Fruit fly (Drosophila melanogaster) whole organism, adult: ENCODE results near the gene CG31955.

ENCODE experiments used
- CG11617 ChIP-seq: fragments of 200-800 bp; sonication (Bioruptor generic); optimal IDR thresholded peaks from 2 replicates; lab custom pipeline; 2017; ENCODE audit warnings: mild to moderate bottlenecking, missing biosample characterization, missing genetic modification reagents, missing genetic modification characterization
- CG12768 ChIP-seq: fragments of 200-800 bp; sonication (Bioruptor generic); optimal IDR thresholded peaks from 2 replicates; lab custom pipeline; 2017; ENCODE audit warnings: missing biosample characterization, missing genetic modification characterization, mild to moderate bottlenecking, moderate library complexity, missing genetic modification reagents
- CG14711 ChIP-seq: fragments of 200-800 bp; sonication (Bioruptor generic); optimal IDR thresholded peaks from 2 replicates; lab custom pipeline; 2018; ENCODE audit warnings: missing biosample characterization, mild to moderate bottlenecking, missing genetic modification characterization, moderate library complexity
- CG5204 ChIP-seq: fragments of 200-800 bp; sonication (Bioruptor generic); optimal IDR thresholded peaks from 2 replicates; lab custom pipeline; 2016; ENCODE audit warnings: missing biosample characterization, missing genetic modification characterization
- CG7045 ChIP-seq: fragments of 200-800 bp; sonication (Bioruptor generic); optimal IDR thresholded peaks from 2 replicates; lab custom pipeline; 2017; ENCODE audit warnings: missing biosample characterization, mild to moderate bottlenecking, missing genetic modification characterization
- CG7101 ChIP-seq: fragments of 200-800 bp; sonication (Bioruptor generic); optimal IDR thresholded peaks from 2 replicates; lab custom pipeline; 2018; ENCODE audit warnings: missing biosample characterization, mild to moderate bottlenecking, missing genetic modification characterization, moderate library complexity
- Clk ChIP-seq: fragments of 200-800 bp; sonication (Bioruptor generic); optimal IDR thresholded peaks from 2 replicates; lab custom pipeline; 2017; ENCODE audit warnings: missing biosample characterization, missing genetic modification characterization
- Crg-1 ChIP-seq: fragments of 200-800 bp; sonication (Bioruptor generic); optimal IDR thresholded peaks from 2 replicates; lab custom pipeline; 2016; ENCODE audit warnings: missing biosample characterization, missing genetic modification characterization
- Hr96 ChIP-seq: fragments of 200-800 bp; sonication (Bioruptor generic); optimal IDR thresholded peaks from 2 replicates; lab custom pipeline; 2016; ENCODE audit warnings: missing biosample characterization, missing genetic modification characterization
- Mnt ChIP-seq: fragments of 200-800 bp; sonication (Bioruptor generic); optimal IDR thresholded peaks from 2 replicates; lab custom pipeline; 2016; ENCODE audit warnings: missing biosample characterization, mild to moderate bottlenecking, missing genetic modification characterization
- bab1 ChIP-seq: fragments of 200-800 bp; sonication (Bioruptor generic); optimal IDR thresholded peaks from 3 replicates; lab custom pipeline; 2019; ENCODE audit warnings: missing biosample characterization, mild to moderate bottlenecking, missing genetic modification characterization, moderate library complexity
- cic ChIP-seq: fragments of 200-800 bp; sonication (Bioruptor generic); optimal IDR thresholded peaks from 2 replicates; lab custom pipeline; 2017; ENCODE audit warnings: missing biosample characterization, mild to moderate bottlenecking, missing genetic modification characterization, moderate library complexity
- cnc ChIP-seq, 2 experiments: fragments of >200 bp; optimal IDR thresholded peaks; 2 replicates each; lab custom pipeline; 2017
- kay ChIP-seq: fragments of 200-800 bp; sonication (Bioruptor generic); peaks from one replicate; lab custom pipeline; 2016; ENCODE audit warnings: missing biosample characterization, missing genetic modification characterization, borderline replicate concordance
- ovo ChIP-seq: fragments of 200-800 bp; sonication (Bioruptor generic); optimal IDR thresholded peaks from 2 replicates; lab custom pipeline; 2016; ENCODE audit warnings: missing biosample characterization, missing genetic modification characterization
- pad ChIP-seq: fragments of 200-800 bp; sonication (Bioruptor generic); optimal IDR thresholded peaks from 3 replicates; lab custom pipeline; 2017; ENCODE audit warnings: missing biosample characterization, missing genetic modification characterization, mild to moderate bottlenecking, moderate library complexity, missing genetic modification reagents
- tj ChIP-seq: fragments of 200-800 bp; sonication (Bioruptor generic); optimal IDR thresholded peaks from 3 replicates; lab custom pipeline; 2017; ENCODE audit warnings: missing biosample characterization, mild to moderate bottlenecking, missing genetic modification characterization, moderate library complexity
- toe ChIP-seq: fragments of 200-800 bp; sonication (Bioruptor generic); optimal IDR thresholded peaks from 2 replicates; lab custom pipeline; 2016; ENCODE audit warnings: missing biosample characterization, missing genetic modification characterization

CG31955 gene

DNA sequence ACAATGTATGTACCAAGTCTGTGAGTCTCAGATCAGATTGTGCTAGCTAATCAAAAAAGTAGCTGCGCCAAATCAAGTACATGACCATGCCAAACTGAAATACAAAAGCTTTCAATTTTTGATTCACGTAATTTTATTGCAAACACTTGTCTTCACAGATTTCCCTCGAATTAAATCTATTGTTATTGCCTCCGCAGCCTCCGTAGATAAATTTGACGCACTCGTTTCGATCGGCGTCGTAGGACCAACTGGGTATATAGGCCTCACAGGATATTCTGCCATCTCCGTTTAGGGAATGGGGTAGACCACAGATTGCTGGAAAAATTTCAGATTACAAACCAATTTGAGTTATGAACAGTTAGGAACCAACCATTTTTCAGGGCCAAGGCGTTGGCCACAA, 18.0 kb downstream of the CG31955 start, which contains the start of gene CG43165:
TSS of gene CG43165 (minus strand) at position 101 of the 400 bp plus-strand sequence.
- TF ChIP-seq ovo (GFP tag; lab: Kevin White, UChicago) (no peak), Crg-1 (GFP tag; lab: Kevin White, UChicago) (no peak), Clk (no peak), CG7045 (GFP tag; lab: Kevin White, UChicago) (no peak), bab1 (GFP tag; lab: Kevin White, UChicago) (no peak), kay (GFP tag; lab: Kevin White, UChicago) (no peak), CG12768 (GFP tag; lab: Kevin White, UChicago) (no peak), CG7101 (tag; lab: Kevin White, UChicago) (no peak), Hr96 (GFP tag; lab: Kevin White, UChicago) (no peak), Mnt (GFP tag; lab: Kevin White, UChicago) (no peak), toe (GFP tag; lab: Kevin White, UChicago) (no peak), CG5204 (no peak), CG11617 (GFP tag; lab: Kevin White, UChicago) (no peak), pad (GFP tag; lab: Kevin White, UChicago) (no peak)

DNA sequence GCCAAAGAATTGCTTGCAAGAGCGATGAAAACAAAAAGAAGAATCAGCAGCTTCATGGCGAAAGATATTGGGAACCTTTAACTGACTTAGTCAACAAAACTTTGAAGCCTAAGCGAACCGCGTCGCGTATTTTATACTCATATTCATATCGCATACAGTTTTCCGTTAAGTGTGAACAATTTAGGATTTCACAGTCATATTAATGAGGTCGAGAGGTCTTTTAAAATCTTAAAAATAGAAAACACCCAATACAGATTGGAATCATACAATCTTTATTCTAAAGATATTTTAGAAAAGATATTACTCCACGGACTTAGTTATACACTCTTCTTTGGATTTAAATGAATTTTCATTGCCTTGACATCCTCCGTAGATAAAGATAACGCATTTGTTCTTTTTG, 19.1 kb downstream of the CG31955 start, which contains the start of gene Acp24A4:
TSS of gene Acp24A4 (minus strand) at position 101 of the 400 bp plus-strand sequence.
- no peak for TF ChIP-seq toe (GFP tag; lab: Kevin White, UChicago)

DNA sequence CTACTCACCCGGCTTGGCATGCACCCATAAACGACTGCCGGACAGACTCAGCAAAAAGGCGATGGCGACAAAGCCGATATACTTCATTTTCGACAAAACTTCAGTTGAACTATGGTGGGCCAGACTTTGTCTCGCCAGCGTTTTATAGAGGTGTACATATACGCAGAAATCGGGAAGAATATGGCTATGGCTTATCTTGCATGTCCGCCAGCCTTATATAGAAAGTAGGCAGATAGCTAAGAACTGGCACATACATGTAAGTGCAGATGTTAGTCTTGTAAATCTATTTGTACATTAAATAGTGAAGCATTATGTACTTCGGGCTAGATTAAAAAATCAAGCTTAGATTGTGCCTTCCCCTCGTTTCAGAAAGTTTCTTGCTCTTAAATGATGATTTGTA, 19.8 kb downstream of the CG31955 start, which contains the start of gene CG3513:
TSS of gene CG3513 (minus strand) at position 101 of the 400 bp plus-strand sequence.
- TF ChIP-seq pad (GFP tag; lab: Kevin White, UChicago) (no peak), tj (GFP tag; lab: Kevin White, UChicago) (no peak)

DNA sequence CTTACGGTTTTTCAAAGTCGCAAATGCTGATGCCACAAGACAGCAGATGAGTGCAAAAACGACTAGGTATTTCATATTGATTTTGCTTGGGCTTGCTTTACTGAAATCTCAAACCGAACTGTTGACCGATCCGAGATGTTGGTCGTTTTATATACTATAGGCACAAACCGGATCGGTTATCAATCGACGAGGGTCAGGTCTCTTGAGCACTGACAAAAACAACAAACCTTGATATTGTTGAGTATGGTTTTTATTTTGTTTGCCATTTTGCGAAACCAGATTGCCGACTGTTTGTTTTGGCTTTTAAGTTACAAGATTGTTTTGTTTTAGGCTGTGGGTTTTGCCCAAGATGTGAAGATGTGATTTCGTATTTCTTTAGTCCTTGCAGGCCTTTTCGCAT, 20.4 kb downstream of the CG31955 start, which contains the start of gene CG16704:
TSS of gene CG16704 (minus strand) at position 122 of the 400 bp plus-strand sequence.
- TF ChIP-seq CG7045 (GFP tag; lab: Kevin White, UChicago) = no peak
- TF ChIP-seq tj (GFP tag; lab: Kevin White, UChicago) = no peak
- no peak for TF ChIP-seq cic (GFP tag; lab: Kevin White, UChicago)

DNA sequence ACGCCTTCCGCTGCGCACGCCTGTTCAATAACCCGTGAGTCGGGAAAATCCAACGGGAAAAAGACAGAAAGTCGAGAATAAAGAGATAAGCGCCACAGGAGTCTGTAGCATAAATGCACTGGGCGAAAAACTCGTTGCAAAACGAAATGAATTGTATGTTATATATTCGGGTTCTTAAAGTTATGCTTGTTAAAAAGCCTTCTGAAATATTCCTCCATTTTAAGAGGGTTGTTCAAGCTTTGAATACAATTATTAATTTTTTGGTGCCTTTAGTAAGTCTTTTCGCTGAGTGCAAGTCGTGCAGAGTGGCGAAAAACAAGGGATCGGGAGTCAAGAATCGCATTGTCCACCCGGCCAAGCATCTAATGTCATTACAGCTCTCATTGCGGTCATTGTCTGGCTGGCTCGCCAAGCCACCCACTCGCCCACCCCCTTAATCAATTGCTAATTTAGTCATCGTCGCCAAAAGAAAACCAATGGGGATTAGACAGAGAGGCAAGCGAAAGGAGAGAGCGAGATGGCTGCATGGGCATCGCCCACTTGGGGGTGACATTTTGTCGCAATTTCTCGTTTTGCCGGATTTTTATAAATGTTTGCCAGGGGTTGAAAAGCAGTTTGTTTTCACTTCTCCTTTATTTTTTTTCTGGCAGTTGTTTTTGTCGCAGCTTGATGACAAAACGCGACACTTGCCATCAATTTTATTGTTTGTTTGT, 27.6 kb downstream of the CG31955 start:
- TF ChIP-seq CG5204 = no peak
- no peak for TF ChIP-seq toe (GFP tag; lab: Kevin White, UChicago)

DNA sequence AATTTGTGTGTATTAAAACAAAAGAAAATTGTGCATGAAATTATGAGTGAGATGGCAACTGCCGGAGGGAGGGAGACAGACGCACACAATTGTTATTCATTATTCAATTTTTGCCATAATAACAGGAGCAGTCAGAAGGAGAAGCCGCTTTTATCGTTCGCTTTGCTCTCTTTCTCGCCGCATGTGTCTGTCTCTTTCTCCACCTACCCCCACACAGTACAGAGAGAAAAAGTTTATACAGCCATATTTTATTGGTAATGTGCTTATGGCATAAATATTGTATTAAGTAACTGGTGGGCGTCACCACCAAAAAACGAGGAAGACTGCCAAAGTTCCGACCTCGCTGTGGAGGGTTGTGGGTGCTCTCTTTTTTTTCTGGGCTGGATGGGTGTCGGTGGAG, 30.4 kb downstream of the CG31955 start:
- TF ChIP-seq CG12768 (GFP tag; lab: Kevin White, UChicago) = no peak
- no peak for TF ChIP-seq CG7101 (tag; lab: Kevin White, UChicago)
- no peak for TF ChIP-seq pad (GFP tag; lab: Kevin White, UChicago)
- no peak for TF ChIP-seq Hr96 (GFP tag; lab: Kevin White, UChicago)
- no peak for TF ChIP-seq toe (GFP tag; lab: Kevin White, UChicago)
- no peak for TF ChIP-seq cic (GFP tag; lab: Kevin White, UChicago)
- no peak for TF ChIP-seq Mnt (GFP tag; lab: Kevin White, UChicago)
- TF ChIP-seq cnc (optimal IDR thresholded peaks at IDR 0.05; lab: Kevin White, UChicago) = no peak
- TF ChIP-seq CG11617 (GFP tag; lab: Kevin White, UChicago) = no peak
- no peak for TF ChIP-seq CG14711 (tag; lab: Kevin White, UChicago)

DNA sequence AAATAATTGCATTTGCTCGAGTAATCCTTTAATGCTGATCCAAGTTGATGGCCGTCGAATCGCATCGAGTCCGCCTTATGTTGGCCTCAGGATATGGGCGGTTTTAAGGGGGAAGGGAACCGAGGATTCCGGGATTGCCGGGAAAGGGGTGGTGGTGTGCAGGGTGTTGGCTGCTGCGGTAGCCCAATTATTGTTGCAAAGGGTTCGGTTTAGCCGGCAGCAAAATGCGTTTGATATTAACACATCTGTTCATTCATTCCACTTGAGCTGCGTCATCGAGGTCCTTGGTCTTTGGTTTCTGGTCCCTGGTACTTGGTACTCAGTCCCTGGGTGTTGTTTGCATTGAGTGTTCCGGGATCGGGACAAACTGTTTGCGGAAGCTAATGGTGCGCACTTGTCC, 31.6 kb downstream of the CG31955 start:
- no peak for TF ChIP-seq cic (GFP tag; lab: Kevin White, UChicago)
- TF ChIP-seq CG11617 (GFP tag; lab: Kevin White, UChicago) = no peak
- TF ChIP-seq Crg-1 (GFP tag; lab: Kevin White, UChicago) = no peak
- TF ChIP-seq ovo (GFP tag; lab: Kevin White, UChicago) = no peak

DNA sequence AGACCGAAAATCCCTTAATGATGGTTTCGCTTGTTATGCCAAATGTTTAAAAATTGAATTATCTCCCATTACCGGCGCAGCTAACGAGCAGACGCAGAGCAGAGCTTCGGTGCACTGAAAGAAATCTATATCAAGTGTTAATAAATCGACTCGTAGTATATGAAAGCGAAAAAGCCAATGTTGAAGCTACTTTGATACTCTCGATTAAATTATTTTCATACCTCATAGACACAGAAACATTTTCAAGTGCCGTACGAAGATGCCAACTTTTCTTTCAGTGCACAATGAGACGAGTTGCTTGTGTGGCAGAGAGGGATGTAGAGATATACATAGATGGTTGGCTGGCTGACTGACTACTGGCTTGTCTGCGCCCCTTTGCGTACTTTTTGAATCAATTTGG, 37.1 kb downstream of the CG31955 start:
- TF ChIP-seq CG12768 (GFP tag; lab: Kevin White, UChicago) = no peak
- TF ChIP-seq cnc (optimal IDR thresholded peaks at IDR 0.05; lab: Kevin White, UChicago) = no peak
- no peak for TF ChIP-seq CG11617 (GFP tag; lab: Kevin White, UChicago)
- no peak for TF ChIP-seq CG14711 (tag; lab: Kevin White, UChicago)
- TF ChIP-seq CG7045 (GFP tag; lab: Kevin White, UChicago) = no peak
- no peak for TF ChIP-seq CG7101 (tag; lab: Kevin White, UChicago)
- TF ChIP-seq cic (GFP tag; lab: Kevin White, UChicago) = no peak
- no peak for TF ChIP-seq Hr96 (GFP tag; lab: Kevin White, UChicago)
